Fruit fly (Drosophila melanogaster): ENCODE data around the gene nop5.

nop5 gene

DNA sequence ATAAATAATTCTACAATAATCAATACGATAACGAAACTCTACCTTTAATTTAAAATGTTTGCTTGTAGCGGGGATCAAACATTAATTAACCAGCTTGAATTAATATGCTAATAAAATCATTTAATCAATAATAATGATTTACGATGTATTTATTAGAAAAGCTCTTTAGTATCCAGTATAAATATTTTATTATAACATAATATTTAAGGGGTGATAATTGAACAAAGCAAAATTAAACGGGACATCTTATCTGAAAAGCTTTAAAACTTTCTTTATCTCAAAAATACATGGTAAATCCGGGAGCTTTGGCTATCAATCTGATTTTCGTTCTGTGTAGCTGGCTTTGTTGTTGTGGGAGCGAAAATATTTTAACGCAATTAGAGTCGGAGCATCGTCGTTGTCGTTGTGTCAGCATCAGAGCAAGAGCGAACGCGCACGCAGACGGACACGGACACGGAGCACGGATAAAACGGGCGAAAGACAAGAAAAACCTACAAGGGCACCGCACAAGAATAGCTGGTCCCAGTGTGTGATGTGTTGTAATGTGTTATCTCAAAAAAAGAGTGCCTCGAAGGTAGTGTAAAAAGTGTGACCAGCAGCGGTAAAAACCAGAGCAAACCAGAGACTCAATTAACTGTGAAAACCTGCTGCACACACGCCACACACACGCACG, 43.9 kb downstream of the nop5 start, which contains the start of gene Nlg2:
Nlg2 (plus strand) TSS at position 375 of the 673 bp plus-strand sequence.
- TF ChIP-seq D1 (tag; optimal IDR thresholded peaks at IDR 0.05) (no peak), CG12605 (GFP tag; IDR thresholded peaks at IDR 0.05) (no peak), CG10348 (GFP tag; IDR thresholded peaks at IDR 0.05) (no peak), CG15710 (tag; optimal IDR thresholded peaks at IDR 0.05) (peak; percentile 41), CG8159 (tag; optimal IDR thresholded peaks at IDR 0.05) (peak; percentile 66), rn (GFP tag; IDR thresholded peaks at IDR 0.05) (no peak), CG32121 (GFP tag; IDR thresholded peaks at IDR 0.05) (no peak), gl (tag; optimal IDR thresholded peaks at IDR 0.05) (no peak), EcR (GFP tag; optimal IDR thresholded peaks at IDR 0.05) (no peak), CG13204 (GFP tag; optimal IDR thresholded peaks at IDR 0.05) (no peak), CG8301 (tag; optimal IDR thresholded peaks at IDR 0.05) (peak; percentile 14), Pif1B (GFP tag; optimal IDR thresholded peaks at IDR 0.05) (no peak), Ets98B (GFP tag; IDR thresholded peaks at IDR 0.05) (no peak), CG4496 (GFP tag; IDR thresholded peaks at IDR 0.05) (no peak), CG14655 (GFP tag; optimal IDR thresholded peaks at IDR 0.05) (peak; percentile 43), Snoo (tag; optimal IDR thresholded peaks at IDR 0.05) (no peak), CG9948 (tag; optimal IDR thresholded peaks at IDR 0.05) (peak; percentile 36), CG34367 (tag; optimal IDR thresholded peaks at IDR 0.05) (no peak), CG17806 (tag; optimal IDR thresholded peaks at IDR 0.05) (peak; percentile 2), Pif1A (GFP tag; optimal IDR thresholded peaks at IDR 0.05) (no peak), fd96Ca (GFP tag; IDR thresholded peaks at IDR 0.05) (no peak)

dm6 chr2L:6874006-6874405, 44.5 kb downstream of the nop5 start:
- TF ChIP-seq CG8301 (tag; optimal IDR thresholded peaks at IDR 0.05) = no peak
- no peak for TF ChIP-seq CG10348 (GFP tag; IDR thresholded peaks at IDR 0.05)
- no peak for TF ChIP-seq CG9948 (tag; optimal IDR thresholded peaks at IDR 0.05)
- no peak for TF ChIP-seq CG13204 (GFP tag; optimal IDR thresholded peaks at IDR 0.05)
- no peak for TF ChIP-seq gl (tag; optimal IDR thresholded peaks at IDR 0.05)
- no peak for TF ChIP-seq Pif1A (GFP tag; optimal IDR thresholded peaks at IDR 0.05)

DNA sequence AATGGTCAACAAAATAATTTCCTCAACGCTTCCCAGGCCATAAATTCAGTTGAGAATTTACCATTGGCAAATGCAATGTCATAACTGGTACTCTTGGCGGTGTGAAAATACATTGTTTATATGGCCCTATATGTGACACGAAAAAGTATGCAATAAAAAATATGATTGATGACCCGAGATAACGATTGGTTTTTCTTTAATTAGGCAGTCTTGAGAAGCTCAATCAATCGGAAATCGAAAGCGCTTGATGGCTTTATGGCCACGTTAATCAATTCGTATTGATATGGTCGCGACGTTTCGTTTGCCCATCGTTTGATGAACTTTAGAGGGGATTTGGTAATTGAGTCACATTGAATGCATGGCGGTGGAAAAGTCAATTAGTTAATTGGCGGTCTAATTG, 47.8 kb downstream of the nop5 start:
- TF ChIP-seq rn (GFP tag; IDR thresholded peaks at IDR 0.05) = no peak
- TF ChIP-seq CG32121 (GFP tag; IDR thresholded peaks at IDR 0.05) = no peak
- TF ChIP-seq CG12605 (GFP tag; IDR thresholded peaks at IDR 0.05) = no peak
- no peak for TF ChIP-seq CG9948 (tag; optimal IDR thresholded peaks at IDR 0.05)
- TF ChIP-seq EcR (GFP tag; optimal IDR thresholded peaks at IDR 0.05) = no peak
- TF ChIP-seq CG17806 (tag; optimal IDR thresholded peaks at IDR 0.05) = no peak
- TF ChIP-seq Snoo (tag; optimal IDR thresholded peaks at IDR 0.05) = no peak
- TF ChIP-seq CG8159 (tag; optimal IDR thresholded peaks at IDR 0.05) = no peak

DNA sequence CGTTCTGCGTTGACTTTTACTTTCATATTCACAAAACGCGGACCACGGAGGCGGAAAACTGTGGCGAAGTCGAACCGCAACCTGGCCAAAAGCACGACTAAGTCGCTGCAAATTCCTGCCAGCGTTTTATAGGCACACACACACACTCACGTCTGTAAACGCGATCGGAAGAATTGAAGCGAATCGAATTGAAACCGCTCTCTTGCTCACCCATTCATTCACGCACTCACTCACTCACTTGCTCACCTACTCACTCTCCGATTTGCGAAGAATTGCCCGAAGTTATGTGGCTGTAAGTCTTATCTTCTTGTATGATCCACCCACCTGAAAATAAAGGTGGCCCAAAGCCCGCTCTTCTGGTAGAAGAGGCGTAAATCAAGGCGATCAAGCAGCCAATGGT, 48.3 kb downstream of the nop5 start, which contains the start of gene Nha1:
Nha1 (minus strand) TSS at position 101 of the 400 bp plus-strand sequence.
- TF ChIP-seq Ets98B (GFP tag; IDR thresholded peaks at IDR 0.05) (no peak), CG4496 (GFP tag; IDR thresholded peaks at IDR 0.05) (no peak), CG34367 (tag; optimal IDR thresholded peaks at IDR 0.05) (no peak), Snoo (tag; optimal IDR thresholded peaks at IDR 0.05) (no peak), CG32121 (GFP tag; IDR thresholded peaks at IDR 0.05) (no peak), gl (tag; optimal IDR thresholded peaks at IDR 0.05) (no peak), CG9948 (tag; optimal IDR thresholded peaks at IDR 0.05) (no peak), CG17806 (tag; optimal IDR thresholded peaks at IDR 0.05) (no peak), D1 (tag; optimal IDR thresholded peaks at IDR 0.05) (no peak), CG14655 (GFP tag; optimal IDR thresholded peaks at IDR 0.05) (no peak), Pif1B (GFP tag; optimal IDR thresholded peaks at IDR 0.05) (no peak), EcR (GFP tag; optimal IDR thresholded peaks at IDR 0.05) (no peak), CG13204 (GFP tag; optimal IDR thresholded peaks at IDR 0.05) (no peak), CG15710 (tag; optimal IDR thresholded peaks at IDR 0.05) (no peak), CG10348 (GFP tag; IDR thresholded peaks at IDR 0.05) (no peak), rn (GFP tag; IDR thresholded peaks at IDR 0.05) (no peak), Pif1A (GFP tag; optimal IDR thresholded peaks at IDR 0.05) (no peak), CG8159 (tag; optimal IDR thresholded peaks at IDR 0.05) (no peak), fd96Ca (GFP tag; IDR thresholded peaks at IDR 0.05) (no peak), CG8301 (tag; optimal IDR thresholded peaks at IDR 0.05) (no peak)

- TF ChIP-seq gl (tag; optimal IDR thresholded peaks at IDR 0.05) (no peak), CG10348 (GFP tag; IDR thresholded peaks at IDR 0.05) (no peak), CG15710 (tag; optimal IDR thresholded peaks at IDR 0.05) (no peak), CG32121 (GFP tag; IDR thresholded peaks at IDR 0.05) (no peak), EcR (GFP tag; optimal IDR thresholded peaks at IDR 0.05) (no peak), CG4496 (GFP tag; IDR thresholded peaks at IDR 0.05) (no peak), CG34367 (tag; optimal IDR thresholded peaks at IDR 0.05) (no peak), Pif1A (GFP tag; optimal IDR thresholded peaks at IDR 0.05) (no peak), CG9948 (tag; optimal IDR thresholded peaks at IDR 0.05) (no peak), CG12605 (GFP tag; IDR thresholded peaks at IDR 0.05) (no peak), CG14655 (GFP tag; optimal IDR thresholded peaks at IDR 0.05) (no peak), Ets98B (GFP tag; IDR thresholded peaks at IDR 0.05) (no peak)
Observed at dm6 chr2L:6868178-6868867, 50.2 kb downstream of the nop5 start.
